Worm (Caenorhabditis elegans): Measurements from ENCODE around the gene str-253.

DNA sequence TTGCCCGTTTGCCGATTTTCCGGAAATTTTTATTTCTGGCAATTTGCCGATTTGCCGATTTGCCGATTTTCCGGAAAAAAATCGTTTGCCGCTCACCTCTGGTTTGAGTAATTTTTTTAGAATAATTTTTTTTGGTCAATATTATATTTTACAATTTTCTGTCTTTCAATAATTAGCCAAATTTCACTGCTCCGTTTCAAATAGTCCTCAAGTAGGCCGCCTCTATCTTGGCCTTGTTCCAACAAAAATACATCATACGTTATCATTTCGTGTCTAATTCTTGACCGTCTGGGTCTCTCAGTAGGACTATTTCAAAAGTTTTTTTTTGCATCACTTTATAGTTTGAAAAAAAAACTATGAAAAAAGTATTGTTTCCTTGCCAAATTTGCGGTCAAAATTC, 37.8 kb upstream of the str-253 start, which contains the start of gene nhr-115:
- TF ChIP-seq tbx-11 (GFP tag; IDR thresholded peaks at IDR 0.05) (no peak), hmg-4 (GFP tag; optimal IDR thresholded peaks at IDR 0.05) (no peak), flt-1 (GFP tag; IDR thresholded peaks at IDR 0.05) (no peak)

All from whole organism, early embryonic.